Worm (Caenorhabditis elegans) whole organism, early embryonic: Measurements from ENCODE around the gene W07E11.1.

Source experiments
- B0310.2 ChIP-seq: sonication (generic microtip); optimal IDR thresholded peaks from 2 replicates; lab custom pipeline; 2016; ENCODE audit warnings: mild to moderate bottlenecking, missing genetic modification characterization, missing compliant biosample characterization
- F13C5.2 ChIP-seq: sonication (generic microtip); optimal IDR thresholded peaks from 2 replicates; lab custom pipeline; 2017; ENCODE audit warnings: mild to moderate bottlenecking, missing genetic modification characterization, inconsistent platforms, missing compliant biosample characterization
- aly-1 ChIP-seq: sonication (generic microtip); optimal IDR thresholded peaks from 2 replicates; lab custom pipeline; 2016; ENCODE audit warnings: missing genetic modification characterization, missing compliant biosample characterization
- ama-1 ChIP-seq: fragments of 150-350 bp; optimal IDR thresholded peaks from 2 replicates; lab custom pipeline; 2014
- ceh-13 ChIP-seq: fragments of 200-800 bp; sonication (Bioruptor generic); optimal IDR thresholded peaks from 2 replicates; lab custom pipeline; 2018; ENCODE audit warnings: mild to moderate bottlenecking, missing genetic modification characterization, missing compliant biosample characterization
- ceh-36 ChIP-seq: sonication (generic microtip); optimal IDR thresholded peaks from 2 replicates; lab custom pipeline; 2016; ENCODE audit warnings: missing genetic modification characterization, inconsistent platforms, missing compliant biosample characterization
- ets-7 ChIP-seq: sonication (generic microtip); optimal IDR thresholded peaks from 2 replicates; lab custom pipeline; 2016; ENCODE audit warnings: missing genotype, missing genetic modification characterization, missing compliant biosample characterization
- flt-1 ChIP-seq: fragments of 200-800 bp; sonication (Bioruptor generic); IDR thresholded peaks from 2 replicates; pipeline ENCODE4 v1.3.6; 2022; ENCODE audit warnings: missing genetic modification characterization, missing compliant biosample characterization
- hmbx-1 ChIP-seq: sonication (generic microtip); optimal IDR thresholded peaks from 2 replicates; lab custom pipeline; 2016; ENCODE audit warnings: mild to moderate bottlenecking, missing genetic modification characterization, missing compliant biosample characterization
- hmg-4 ChIP-seq: fragments of 200-800 bp; sonication (Bioruptor generic); optimal IDR thresholded peaks from 2 replicates; lab custom pipeline; 2018; ENCODE audit warnings: mild to moderate bottlenecking, missing genetic modification characterization, missing compliant biosample characterization
- hnd-1 ChIP-seq: sonication (generic microtip); optimal IDR thresholded peaks from 2 replicates; lab custom pipeline; 2016; ENCODE audit warnings: missing genetic modification characterization, missing compliant biosample characterization
- pes-1 ChIP-seq: fragments of 200-800 bp; sonication (Bioruptor generic); IDR thresholded peaks from 2 replicates; pipeline ENCODE4 v1.3.6; 2022; ENCODE audit warnings: missing genetic modification reagents, missing genetic modification characterization, missing compliant biosample characterization
- scrt-1 ChIP-seq: fragments of 200-800 bp; sonication (Bioruptor generic); IDR thresholded peaks from 2 replicates; pipeline ENCODE4 v1.3.6; 2022; ENCODE audit warnings: missing genetic modification characterization, missing compliant biosample characterization
- sea-1 ChIP-seq: fragments of 200-800 bp; sonication (Bioruptor generic); conservative IDR thresholded peaks from 2 replicates; pipeline ENCODE4 v1.3.6; 2022; ENCODE audit warnings: missing genetic modification characterization, missing compliant biosample characterization
- tbx-11 ChIP-seq: fragments of 200-800 bp; sonication (Bioruptor generic); IDR thresholded peaks from 2 replicates; pipeline ENCODE4 v1.3.6; 2022; ENCODE audit warnings: missing genetic modification characterization, missing compliant biosample characterization
- tbx-37 ChIP-seq: fragments of 200-800 bp; sonication (Bioruptor generic); conservative IDR thresholded peaks from 2 replicates; pipeline ENCODE4 v1.3.6; 2022; ENCODE audit warnings: missing genetic modification reagents, missing genetic modification characterization, missing compliant biosample characterization
- tra-4 ChIP-seq: sonication (generic microtip); optimal IDR thresholded peaks from 2 replicates; lab custom pipeline; 2017; ENCODE audit warnings: missing genetic modification characterization, missing compliant biosample characterization

Gene W07E11.1

ce11 chrX:10084050-10084672 lies at the start of gene W07E11.1:
W07E11.1 (plus strand) TSS chrX:10084622.
- TF ChIP-seq tbx-37 (GFP tag; lab: Robert Waterston, UW) (no peak), ceh-13 (GFP tag; lab: Kevin White, UChicago) (no peak), ceh-36 (tag; lab: Kevin White, UChicago) (no peak), hmbx-1 (tag; lab: Kevin White, UChicago) (no peak)

ce11 chrX:10044473-10044872 lies 39.9 kb upstream of the W07E11.1 start:
- TF ChIP-seq tbx-37 (GFP tag; lab: Robert Waterston, UW) (no peak), ceh-36 (tag; lab: Kevin White, UChicago) (no peak), ama-1 (no peak), B0310.2 (tag; lab: Kevin White, UChicago) (no peak), scrt-1 (GFP tag; lab: Robert Waterston, UW) (no peak)

DNA sequence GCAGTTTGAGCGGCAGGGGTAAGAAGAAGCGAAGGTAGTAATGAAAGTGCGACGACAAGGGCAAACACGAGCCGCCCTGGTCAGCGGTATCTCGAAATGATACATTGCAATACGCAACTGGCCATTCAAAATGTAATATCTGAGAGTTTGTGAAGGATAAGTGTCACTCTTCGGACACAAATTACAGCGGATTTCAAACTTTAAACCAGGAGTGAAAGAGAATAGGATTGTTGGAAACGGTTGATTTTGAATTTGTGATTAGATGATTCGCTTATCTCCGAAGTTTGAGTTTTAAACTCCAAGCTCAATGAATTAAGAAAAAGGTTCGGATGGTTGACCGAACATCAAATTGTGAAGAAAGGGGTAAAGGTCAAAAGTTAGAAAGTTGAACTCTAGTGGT lies 37.1 kb upstream of the W07E11.1 start, which contains the start of gene ZC374.2:
ZC374.2 (minus strand) TSS at position 101 of the 400 bp plus-strand sequence.
- TF ChIP-seq ceh-36 (tag; lab: Kevin White, UChicago) (no peak), F13C5.2 (tag; lab: Kevin White, UChicago) (no peak), ets-7 (tag; lab: Kevin White, UChicago) (no peak), flt-1 (no peak), sea-1 (GFP tag; lab: Robert Waterston, UW) (no peak), pes-1 (GFP tag; lab: Robert Waterston, UW) (no peak), scrt-1 (GFP tag; lab: Robert Waterston, UW) (no peak), tra-4 (tag; lab: Kevin White, UChicago) (no peak), hnd-1 (tag; lab: Kevin White, UChicago) (no peak), tbx-37 (GFP tag; lab: Robert Waterston, UW) (no peak), ceh-13 (GFP tag; lab: Kevin White, UChicago) (no peak)

DNA sequence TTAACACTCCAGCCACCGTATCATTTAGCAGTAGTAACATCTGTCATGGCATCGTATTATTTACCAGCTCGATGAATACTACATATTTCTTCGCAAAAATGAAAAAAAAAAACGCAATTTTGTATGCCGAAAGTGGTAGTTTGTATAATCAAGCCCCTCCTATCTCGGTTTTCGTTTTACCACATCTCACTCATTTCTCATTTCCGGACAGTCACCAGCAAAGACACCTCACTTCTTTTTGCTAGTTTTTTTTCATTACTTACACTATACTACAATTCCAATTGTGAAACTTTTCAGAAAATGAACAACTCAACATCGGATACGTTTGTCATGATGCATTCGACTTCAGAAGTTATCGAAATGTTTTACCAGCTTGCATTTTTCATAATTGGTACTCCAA lies 35.3 kb upstream of the W07E11.1 start, which contains the start of gene gnrr-3:
gnrr-3 (plus strand) TSS at position 301 of the 400 bp plus-strand sequence.
- TF ChIP-seq hmg-4 (no peak), B0310.2 (tag; lab: Kevin White, UChicago) (no peak), F13C5.2 (tag; lab: Kevin White, UChicago) (no peak)

ce11 chrX:10051625-10052024 lies 32.8 kb upstream of the W07E11.1 start:
- TF ChIP-seq hmg-4 (no peak), hnd-1 (tag; lab: Kevin White, UChicago) (no peak)

DNA sequence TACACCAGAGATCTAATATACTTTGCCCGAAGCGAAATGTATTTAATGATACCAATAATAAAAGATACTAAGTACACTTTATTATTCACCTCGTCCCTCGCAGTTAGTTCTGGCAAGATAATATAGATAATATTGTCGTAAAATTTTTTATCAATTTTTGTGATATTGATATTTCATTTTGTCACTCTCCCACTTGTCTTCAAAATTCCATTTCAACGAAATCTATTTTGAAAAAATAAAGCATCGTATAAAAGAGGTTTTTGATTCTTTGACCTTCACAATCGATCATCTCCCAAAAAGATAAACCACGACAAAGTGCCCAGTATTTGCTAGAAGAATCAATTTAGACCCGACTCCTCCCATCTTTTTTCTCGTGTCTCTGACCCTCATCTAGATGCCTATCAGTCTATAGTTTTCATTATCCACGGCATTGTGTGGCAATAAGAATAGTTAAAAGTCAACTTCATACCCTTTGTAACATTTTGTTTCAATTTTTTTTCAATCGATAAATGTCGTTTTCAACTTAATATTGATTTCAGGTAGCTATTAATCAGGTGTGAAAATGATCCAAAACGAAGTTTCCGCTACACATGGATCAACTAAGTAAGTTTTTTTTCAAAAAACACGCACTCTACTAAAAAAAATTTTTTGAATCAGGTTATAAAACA lies 30.5 kb upstream of the W07E11.1 start, which contains the start of gene cbs-1:
cbs-1 (plus strand) TSS at position 534 of the 668 bp plus-strand sequence.
- TF ChIP-seq tra-4 (tag; lab: Kevin White, UChicago), result no peak
- TF ChIP-seq ama-1, result no peak
- no peak for TF ChIP-seq aly-1
- TF ChIP-seq flt-1, result no peak
- TF ChIP-seq ceh-13 (GFP tag; lab: Kevin White, UChicago), result no peak
- TF ChIP-seq tbx-37 (GFP tag; lab: Robert Waterston, UW), result no peak
- no peak for TF ChIP-seq sea-1 (GFP tag; lab: Robert Waterston, UW)
- no peak for TF ChIP-seq tbx-11 (GFP tag; lab: Robert Waterston, UW)
- TF ChIP-seq ceh-36 (tag; lab: Kevin White, UChicago), result no peak
- TF ChIP-seq pes-1 (GFP tag; lab: Robert Waterston, UW), result no peak
- no peak for TF ChIP-seq hnd-1 (tag; lab: Kevin White, UChicago)
- no peak for TF ChIP-seq hmbx-1 (tag; lab: Kevin White, UChicago)
- no peak for TF ChIP-seq ets-7 (tag; lab: Kevin White, UChicago)

- TF ChIP-seq ets-7 (tag; lab: Kevin White, UChicago), result no peak
- TF ChIP-seq tra-4 (tag; lab: Kevin White, UChicago), result no peak
- TF ChIP-seq flt-1, result no peak
- no peak for TF ChIP-seq ama-1
- no peak for TF ChIP-seq B0310.2 (tag; lab: Kevin White, UChicago)
- no peak for TF ChIP-seq pes-1 (GFP tag; lab: Robert Waterston, UW)
- no peak for TF ChIP-seq sea-1 (GFP tag; lab: Robert Waterston, UW)
- TF ChIP-seq ceh-13 (GFP tag; lab: Kevin White, UChicago), result no peak
- no peak for TF ChIP-seq hmg-4
- TF ChIP-seq F13C5.2 (tag; lab: Kevin White, UChicago), result no peak
- no peak for TF ChIP-seq aly-1
- no peak for TF ChIP-seq hnd-1 (tag; lab: Kevin White, UChicago)
- TF ChIP-seq tbx-37 (GFP tag; lab: Robert Waterston, UW), result no peak
- no peak for TF ChIP-seq hmbx-1 (tag; lab: Kevin White, UChicago)
- no peak for TF ChIP-seq tbx-11 (GFP tag; lab: Robert Waterston, UW)
- TF ChIP-seq scrt-1 (GFP tag; lab: Robert Waterston, UW), result no peak
- TF ChIP-seq ceh-36 (tag; lab: Kevin White, UChicago), result no peak
Observed at ce11 chrX:10054410-10054800, 30.0 kb upstream of the W07E11.1 start.

DNA sequence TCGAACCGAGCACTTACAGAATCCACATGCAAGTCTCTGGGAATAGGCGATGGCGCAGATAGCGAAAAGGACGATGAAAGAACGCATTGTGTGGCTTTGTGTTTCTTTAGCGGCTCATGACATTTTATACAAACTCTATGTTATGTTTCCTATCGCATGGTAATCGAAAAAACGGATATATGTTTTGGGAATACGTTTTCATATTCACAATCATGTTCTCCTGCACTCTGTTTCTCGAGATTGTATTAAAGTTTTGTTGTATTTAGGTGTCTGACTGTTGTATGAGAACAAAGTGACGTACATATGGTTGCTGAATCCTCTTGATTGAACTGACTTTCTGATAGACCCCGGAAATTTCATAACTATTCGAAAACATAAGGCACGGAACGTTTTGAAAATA lies 26.1 kb upstream of the W07E11.1 start, which contains the start of gene ZC373.2:
ZC373.2 (minus strand) TSS at position 101 of the 400 bp plus-strand sequence.
- no peak for TF ChIP-seq ceh-36 (tag; lab: Kevin White, UChicago)
- no peak for TF ChIP-seq hnd-1 (tag; lab: Kevin White, UChicago)
- no peak for TF ChIP-seq sea-1 (GFP tag; lab: Robert Waterston, UW)
- no peak for TF ChIP-seq scrt-1 (GFP tag; lab: Robert Waterston, UW)
- TF ChIP-seq aly-1, result no peak
- no peak for TF ChIP-seq pes-1 (GFP tag; lab: Robert Waterston, UW)
- TF ChIP-seq hmbx-1 (tag; lab: Kevin White, UChicago), result no peak
- TF ChIP-seq tbx-11 (GFP tag; lab: Robert Waterston, UW), result no peak
